Fruit fly (Drosophila melanogaster): ENCODE results near the gene CG31673.

DNA sequence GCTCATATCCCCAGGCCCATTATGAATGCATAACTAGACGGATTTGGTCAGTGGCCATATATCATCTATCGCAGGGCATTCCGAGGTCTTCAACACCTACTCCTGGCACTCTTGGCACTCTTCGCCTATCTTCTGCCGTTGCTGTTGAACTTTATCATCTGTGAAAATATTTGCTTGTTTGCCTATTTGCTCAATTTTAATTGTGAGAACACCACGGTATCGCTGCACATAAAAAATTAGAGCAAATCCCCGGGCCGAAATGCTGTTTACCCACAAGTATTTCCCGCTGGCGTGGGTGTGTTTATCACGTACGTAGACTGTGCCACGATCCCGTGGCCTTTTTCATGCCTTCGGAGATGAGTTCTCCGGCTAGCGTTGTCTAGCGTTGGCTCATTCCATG lies 48.6 kb upstream of the CG31673 start:
- TF ChIP-seq Sox102F (GFP tag; optimal IDR thresholded peaks at IDR 0.05) = no peak
- TF ChIP-seq dsx (GFP tag; optimal IDR thresholded peaks at IDR 0.05; ENCODE audit: poor library complexity, severe bottlenecking) = no peak
- no peak for TF ChIP-seq CG9139 (GFP tag; optimal IDR thresholded peaks at IDR 0.05)
- no peak for TF ChIP-seq CG6854 (GFP tag; optimal IDR thresholded peaks at IDR 0.05)
- TF ChIP-seq OdsH (GFP tag; optimal IDR thresholded peaks at IDR 0.05) = no peak
- no peak for TF ChIP-seq Hr4 (GFP tag; optimal IDR thresholded peaks at IDR 0.05)
- no peak for TF ChIP-seq CG15336 (GFP tag; IDR thresholded peaks at IDR 0.05)
- TF ChIP-seq eg (GFP tag; IDR thresholded peaks at IDR 0.05) = no peak
- TF ChIP-seq CG4318 (GFP tag; optimal IDR thresholded peaks at IDR 0.05) = no peak
- TF ChIP-seq Gug (GFP tag; IDR thresholded peaks at IDR 0.05) = no peak
- no peak for TF ChIP-seq CG10669 (GFP tag; optimal IDR thresholded peaks at IDR 0.05)
- no peak for TF ChIP-seq dac (GFP tag; optimal IDR thresholded peaks at IDR 0.05)
